Worm (Caenorhabditis elegans) whole organism, L4/young adult: ENCODE results near the gene sup-36.

Source experiments
- W03F9.2 ChIP-seq: fragments of 150-350 bp; optimal IDR thresholded peaks from 2 replicates; lab custom pipeline; 2014; ENCODE audit warnings: missing biosample characterization, missing genetic modification characterization
- dao-5 ChIP-seq: sonication (generic microtip); optimal IDR thresholded peaks from 2 replicates; lab custom pipeline; 2016; ENCODE audit warnings: missing genotype, missing genetic modification characterization, moderate library complexity, missing compliant biosample characterization
- him-1 ChIP-seq: sonication (generic microtip); optimal IDR thresholded peaks from 2 replicates; lab custom pipeline; 2016; ENCODE audit warnings: missing genotype, missing genetic modification reagents, missing genetic modification characterization, missing compliant biosample characterization

DNA sequence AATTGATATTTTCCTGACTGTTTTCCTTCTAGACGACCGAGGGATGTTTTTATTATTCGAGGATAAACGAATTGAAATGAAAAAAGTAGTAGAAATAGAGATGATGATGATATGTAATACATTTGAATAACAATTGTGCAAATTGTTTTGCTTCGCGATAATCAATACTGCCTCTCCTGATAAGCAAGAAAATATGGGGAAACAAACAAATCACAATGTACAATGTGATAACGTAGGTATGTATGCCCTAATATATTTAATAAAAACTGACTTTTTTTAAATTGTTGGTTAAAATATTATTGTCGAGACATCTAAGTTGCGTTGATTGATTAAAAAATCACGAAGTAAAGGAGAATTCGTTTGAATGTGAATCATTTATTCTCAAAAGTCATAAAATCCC, 26.3 kb downstream of the sup-36 start, which contains the start of gene cest-5.2:
- TF ChIP-seq W03F9.2 (tag; lab: Kevin White, UChicago) (no peak), him-1 (tag; lab: Kevin White, UChicago) (no peak), dao-5 (tag; lab: Kevin White, UChicago) (no peak)
